Worm (Caenorhabditis elegans) whole organism, mixed stage, embryonic: Measurements from ENCODE around the gene B0524.2.

ENCODE experiments used
- M03D4.4 ChIP-seq: sonication (generic microtip); optimal IDR thresholded peaks from 2 replicates; lab custom pipeline; 2017; ENCODE audit warnings: mild to moderate bottlenecking, missing genetic modification characterization, missing compliant biosample characterization
- blmp-1 ChIP-seq: fragments of 150-350 bp; optimal IDR thresholded peaks from 2 replicates; lab custom pipeline; 2014; ENCODE audit warnings: missing biosample characterization, missing genetic modification characterization
- ceh-39 ChIP-seq: fragments of 150-350 bp; optimal IDR thresholded peaks from 2 replicates; lab custom pipeline; 2014; ENCODE audit warnings: missing biosample characterization, missing genetic modification characterization
- ceh-43 ChIP-seq: fragments of 200-800 bp; sonication (Bioruptor generic); optimal IDR thresholded peaks from 2 replicates; lab custom pipeline; 2018; ENCODE audit warnings: mild to moderate bottlenecking, missing genetic modification characterization, moderate library complexity, missing compliant biosample characterization
- ceh-83 ChIP-seq: fragments of 200-800 bp; sonication (Bioruptor generic); optimal IDR thresholded peaks from 2 replicates; lab custom pipeline; 2018; ENCODE audit warnings: mild to moderate bottlenecking, missing genetic modification characterization, missing compliant biosample characterization
- cnd-1 ChIP-seq: fragments of 200-800 bp; sonication (Bioruptor generic); optimal IDR thresholded peaks from 2 replicates; lab custom pipeline; 2018; ENCODE audit warnings: mild to moderate bottlenecking, missing genetic modification characterization, missing compliant biosample characterization
- elt-1 ChIP-seq: sonication (generic microtip); optimal IDR thresholded peaks from 2 replicates; lab custom pipeline; 2017; ENCODE audit warnings: missing genetic modification characterization, mild to moderate bottlenecking, missing compliant biosample characterization, antibody characterized with exemption, moderate library complexity, borderline replicate concordance; ENCODE audit not compliant: insufficient read depth
- elt-3 ChIP-seq: fragments of 150-350 bp; optimal IDR thresholded peaks from 2 replicates; lab custom pipeline; 2014; ENCODE audit warnings: missing biosample characterization, missing genetic modification characterization
- flh-1 ChIP-seq: fragments of 200-800 bp; sonication (Bioruptor generic); optimal IDR thresholded peaks from 2 replicates; lab custom pipeline; 2018; ENCODE audit warnings: mild to moderate bottlenecking, missing genetic modification characterization, moderate library complexity, missing compliant biosample characterization
- ham-2 ChIP-seq: fragments of 200-800 bp; sonication (Bioruptor generic); optimal IDR thresholded peaks from 2 replicates; lab custom pipeline; 2018; ENCODE audit warnings: mild to moderate bottlenecking, missing genetic modification characterization, missing compliant biosample characterization
- hlh-1 ChIP-seq: fragments of 150-350 bp; optimal IDR thresholded peaks from 2 replicates; lab custom pipeline; 2014; ENCODE audit warnings: missing biosample characterization, missing genetic modification reagents, missing genetic modification characterization
- lin-13 ChIP-seq: fragments of 150-350 bp; optimal IDR thresholded peaks from 2 replicates; lab custom pipeline; 2014; ENCODE audit warnings: missing biosample characterization, missing genetic modification characterization
- lin-32 ChIP-seq: fragments of 200-800 bp; sonication (Bioruptor generic); optimal IDR thresholded peaks from 2 replicates; lab custom pipeline; 2018; ENCODE audit warnings: mild to moderate bottlenecking, missing genetic modification characterization, missing compliant biosample characterization
- lsy-2 ChIP-seq: fragments of 150-350 bp; optimal IDR thresholded peaks from 2 replicates; lab custom pipeline; 2014; ENCODE audit warnings: missing biosample characterization, missing genetic modification characterization
- mep-1 ChIP-seq: fragments of 150-350 bp; optimal IDR thresholded peaks from 2 replicates; lab custom pipeline; 2017; ENCODE audit warnings: missing biosample characterization, missing genetic modification reagents, missing genetic modification characterization, inconsistent platforms
- mls-2 ChIP-seq: sonication (generic microtip); optimal IDR thresholded peaks from 2 replicates; lab custom pipeline; 2016; ENCODE audit warnings: mild to moderate bottlenecking, missing genetic modification characterization, moderate library complexity, missing compliant biosample characterization
- nhr-12 ChIP-seq: fragments of 150-350 bp; optimal IDR thresholded peaks from 2 replicates; lab custom pipeline; 2014; ENCODE audit warnings: missing biosample characterization, missing genetic modification characterization
- nhr-2 ChIP-seq: fragments of 150-350 bp; optimal IDR thresholded peaks from 2 replicates; lab custom pipeline; 2014; ENCODE audit warnings: missing biosample characterization, missing genetic modification characterization
- nhr-237 ChIP-seq: fragments of 150-350 bp; optimal IDR thresholded peaks from 2 replicates; lab custom pipeline; 2014; ENCODE audit warnings: missing biosample characterization, missing genetic modification characterization
- nhr-28 ChIP-seq: fragments of 150-350 bp; optimal IDR thresholded peaks from 2 replicates; lab custom pipeline; 2014; ENCODE audit warnings: missing biosample characterization, missing genetic modification characterization
- nhr-76 ChIP-seq: sonication (generic microtip); optimal IDR thresholded peaks from 2 replicates; lab custom pipeline; 2017; ENCODE audit warnings: missing biosample characterization, missing genetic modification characterization
- pha-4 ChIP-seq: fragments of 150-350 bp; optimal IDR thresholded peaks from 2 replicates; lab custom pipeline; 2018; ENCODE audit warnings: missing biosample characterization, missing genetic modification reagents, missing genetic modification characterization
- sem-2 ChIP-seq: fragments of 200-800 bp; sonication (Bioruptor generic); optimal IDR thresholded peaks from 2 replicates; lab custom pipeline; 2018; ENCODE audit warnings: mild to moderate bottlenecking, missing genetic modification characterization, missing compliant biosample characterization
- snpc-4 ChIP-seq: fragments of 150-350 bp; optimal IDR thresholded peaks from 2 replicates; lab custom pipeline; 2014; ENCODE audit warnings: missing biosample characterization, missing genetic modification characterization
- sptf-1 ChIP-seq: sonication (generic microtip); optimal IDR thresholded peaks from 2 replicates; lab custom pipeline; 2017; ENCODE audit warnings: mild to moderate bottlenecking, missing genetic modification characterization, moderate library complexity, missing compliant biosample characterization
- tbx-8 ChIP-seq: fragments of 200-800 bp; sonication (Bioruptor generic); optimal IDR thresholded peaks from 2 replicates; lab custom pipeline; 2018; ENCODE audit warnings: mild to moderate bottlenecking, missing genetic modification characterization, moderate library complexity, missing compliant biosample characterization
- unc-120 ChIP-seq: sonication (generic microtip); optimal IDR thresholded peaks from 2 replicates; lab custom pipeline; 2017; ENCODE audit warnings: missing genetic modification characterization, missing compliant biosample characterization; ENCODE audit not compliant: poor library complexity, severe bottlenecking
- unc-39 ChIP-seq: fragments of 150-350 bp; optimal IDR thresholded peaks from 2 replicates; lab custom pipeline; 2014; ENCODE audit warnings: missing biosample characterization, missing genetic modification characterization
- unc-62 ChIP-seq: fragments of 150-350 bp; optimal IDR thresholded peaks from 2 replicates; lab custom pipeline; 2014; ENCODE audit warnings: missing biosample characterization, missing genetic modification reagents, missing genetic modification characterization
- zip-8 ChIP-seq: fragments of 150-350 bp; optimal IDR thresholded peaks from 2 replicates; lab custom pipeline; 2014; ENCODE audit warnings: missing biosample characterization, missing genetic modification characterization

Gene B0524.2

ce11 chrIII:1882678-1883077 is 11.2 kb upstream of the B0524.2 start:
- TF ChIP-seq mls-2: no peak
- TF ChIP-seq lin-32: no peak
- TF ChIP-seq ceh-39 (tag; lab: Kevin White, UChicago): no peak
- TF ChIP-seq lin-13 (tag; lab: Kevin White, UChicago): no peak
- no peak for TF ChIP-seq nhr-28 (tag; lab: Kevin White, UChicago)

- TF ChIP-seq unc-39 (tag; lab: Kevin White, UChicago) (no peak), nhr-2 (no peak), elt-3 (tag; lab: Kevin White, UChicago) (no peak), snpc-4 (no peak), M03D4.4 (tag; lab: Kevin White, UChicago) (no peak), tbx-8 (GFP tag; lab: Kevin White, UChicago) (no peak), nhr-12 (no peak), lin-32 (no peak)
Observed at ce11 chrIII:1886914-1887313, 6.9 kb upstream of the B0524.2 start.

ce11 chrIII:1887354-1887753 is 6.5 kb upstream of the B0524.2 start, which contains the start of gene B0524.3:
TSS of gene B0524.3 (plus strand) at chrIII:1887654.
- TF ChIP-seq flh-1 (GFP tag; lab: Kevin White, UChicago) (no peak), ceh-83 (GFP tag; lab: Kevin White, UChicago) (no peak), sptf-1 (no peak), ceh-43 (GFP tag; lab: Kevin White, UChicago) (no peak), snpc-4 (no peak), tbx-8 (GFP tag; lab: Kevin White, UChicago) (no peak), unc-39 (tag; lab: Kevin White, UChicago) (no peak), unc-120 (no peak), unc-62 (GFP tag; lab: Kevin White, UChicago) (no peak), pha-4 (tag; lab: Kevin White, UChicago) (no peak), lin-32 (no peak), mep-1 (no peak), blmp-1 (no peak), M03D4.4 (tag; lab: Kevin White, UChicago) (no peak), nhr-2 (no peak), sem-2 (no peak), nhr-237 (tag; lab: Kevin White, UChicago) (no peak)
- TF ChIP-seq, all 35 proteins: peak for 0

ce11 chrIII:1893405-1893804 is 452 bp upstream of the B0524.2 start:
- no peak for TF ChIP-seq unc-120
- TF ChIP-seq elt-3 (tag; lab: Kevin White, UChicago): no peak
- no peak for TF ChIP-seq unc-62 (GFP tag; lab: Kevin White, UChicago)
- no peak for TF ChIP-seq nhr-237 (tag; lab: Kevin White, UChicago)
- no peak for TF ChIP-seq nhr-12
- no peak for TF ChIP-seq ham-2 (GFP tag; lab: Kevin White, UChicago)
- no peak for TF ChIP-seq lin-13 (tag; lab: Kevin White, UChicago)
- TF ChIP-seq M03D4.4 (tag; lab: Kevin White, UChicago): no peak
- TF ChIP-seq ceh-39 (tag; lab: Kevin White, UChicago): no peak
- no peak for TF ChIP-seq zip-8 (tag; lab: Kevin White, UChicago)
- TF ChIP-seq sptf-1: no peak
- TF ChIP-seq mls-2: no peak
- TF ChIP-seq elt-1 (tag; lab: Kevin White, UChicago): no peak
- no peak for TF ChIP-seq tbx-8 (GFP tag; lab: Kevin White, UChicago)

- TF ChIP-seq lsy-2 (tag; lab: Kevin White, UChicago): peak; percentile 22
Observed at ce11 chrIII:1900406-1900805, 6.5 kb downstream of the B0524.2 start.

- TF ChIP-seq elt-1 (tag; lab: Kevin White, UChicago) (no peak), zip-8 (tag; lab: Kevin White, UChicago) (no peak), mls-2 (no peak), blmp-1 (no peak), nhr-28 (tag; lab: Kevin White, UChicago) (no peak), ceh-43 (GFP tag; lab: Kevin White, UChicago) (no peak), lsy-2 (tag; lab: Kevin White, UChicago) (no peak), sptf-1 (no peak), flh-1 (GFP tag; lab: Kevin White, UChicago) (no peak), nhr-237 (tag; lab: Kevin White, UChicago) (no peak), ceh-39 (tag; lab: Kevin White, UChicago) (no peak), sem-2 (no peak), nhr-76 (tag; lab: Kevin White, UChicago) (no peak), hlh-1 (tag; lab: Kevin White, UChicago) (no peak), tbx-8 (GFP tag; lab: Kevin White, UChicago) (no peak), cnd-1 (tag; lab: Kevin White, UChicago) (no peak)
- TF ChIP-seq, all 35 proteins: peak for 0
Observed at ce11 chrIII:1903966-1904365, 10.1 kb downstream of the B0524.2 start.
